Worm (Caenorhabditis elegans): ENCODE measurements around the gene smc-3.

DNA sequence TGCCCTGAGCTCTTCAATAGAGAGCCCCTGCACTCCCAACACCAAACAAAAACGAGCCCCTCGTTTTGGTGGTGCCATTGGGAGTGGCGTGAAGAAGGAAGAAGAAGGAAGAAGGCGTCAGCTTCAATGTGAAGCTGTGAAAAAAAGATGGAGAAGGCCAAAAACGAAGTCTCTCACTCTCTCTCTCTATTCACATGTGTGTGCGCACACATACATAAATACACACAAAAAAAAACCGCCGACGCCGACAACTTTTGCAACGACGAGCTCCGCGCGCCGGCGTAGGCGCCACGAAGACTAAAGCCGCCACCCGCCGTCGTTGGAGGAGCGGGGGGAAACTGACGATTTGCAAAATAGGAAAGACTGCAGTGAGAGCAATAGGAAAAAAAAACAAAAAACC, 45.4 kb downstream of the smc-3 start:
- no peak for TF ChIP-seq unc-130 (GFP tag; optimal IDR thresholded peaks at IDR 0.05)
- no peak for TF ChIP-seq dpl-1 (GFP tag; optimal IDR thresholded peaks at IDR 0.05)
- TF ChIP-seq ceh-91 (GFP tag; IDR thresholded peaks at IDR 0.05): no peak
- TF ChIP-seq zfh-2 (GFP tag; conservative IDR thresholded peaks at IDR 0.05): peak; percentile 57
- TF ChIP-seq ama-1 (optimal IDR thresholded peaks at IDR 0.05): no peak
- no peak for TF ChIP-seq ama-1 (GFP tag; optimal IDR thresholded peaks at IDR 0.05)
- no peak for TF ChIP-seq ztf-22 (GFP tag; optimal IDR thresholded peaks at IDR 0.05)
- TF ChIP-seq Y95B8A.8 (GFP tag; IDR thresholded peaks at IDR 0.05): no peak
- TF ChIP-seq nfya-2 (GFP tag; IDR thresholded peaks at IDR 0.05): no peak
- no peak for TF ChIP-seq tlf-1 (GFP tag; optimal IDR thresholded peaks at IDR 0.05)
- no peak for TF ChIP-seq ztf-6 (GFP tag; IDR thresholded peaks at IDR 0.05)
